Fruit fly (Drosophila melanogaster) whole organism, embryonic: Measurements from ENCODE around the gene Hydr2.

Source experiments
- CG14441 ChIP-seq: fragments of 200-800 bp; sonication (Bioruptor generic); IDR thresholded peaks from 2 replicates; pipeline ENCODE4 v1.3.6; 2022; ENCODE audit warnings: missing biosample characterization, missing genetic modification characterization
- CG17802 ChIP-seq: fragments of 200-800 bp; sonication (Bioruptor generic); optimal IDR thresholded peaks from 2 replicates; lab custom pipeline; 2018; ENCODE audit warnings: missing biosample characterization, mild to moderate bottlenecking, missing genetic modification characterization, moderate library complexity
- CG2712 ChIP-seq: fragments of 200-800 bp; optimal IDR thresholded peaks from 3 replicates; lab custom pipeline; 2019; ENCODE audit warnings: missing biosample characterization, mild to moderate bottlenecking, missing genetic modification characterization, moderate library complexity
- CG4404 ChIP-seq: fragments of 200-800 bp; sonication (Bioruptor generic); IDR thresholded peaks from 2 replicates; pipeline ENCODE4 v1.3.6; 2022; ENCODE audit warnings: missing biosample characterization, missing genetic modification characterization
- CG5180 ChIP-seq: fragments of 200-800 bp; sonication (Bioruptor generic); optimal IDR thresholded peaks from 3 replicates; lab custom pipeline; 2017; ENCODE audit warnings: missing biosample characterization, missing genetic modification characterization, mild to moderate bottlenecking, moderate library complexity, missing genetic modification reagents
- CG6854 ChIP-seq: fragments of 200-800 bp; sonication (Bioruptor generic); optimal IDR thresholded peaks from 3 replicates; lab custom pipeline; 2017; ENCODE audit warnings: missing biosample characterization, mild to moderate bottlenecking, missing genetic modification characterization
- NC2β ChIP-seq: fragments of 200-800 bp; sonication (Bioruptor generic); optimal IDR thresholded peaks from 2 replicates; lab custom pipeline; 2016; ENCODE audit warnings: missing biosample characterization, missing genetic modification characterization
- nerfin-1 ChIP-seq: fragments of 200-800 bp; sonication (Bioruptor generic); optimal IDR thresholded peaks from 3 replicates; lab custom pipeline; 2019; ENCODE audit warnings: missing biosample characterization, mild to moderate bottlenecking, missing genetic modification characterization, moderate library complexity
- oc ChIP-seq: fragments of 200-800 bp; sonication (Bioruptor generic); optimal IDR thresholded peaks from 2 replicates; lab custom pipeline; 2018; ENCODE audit warnings: missing biosample characterization, mild to moderate bottlenecking, missing genetic modification characterization, moderate library complexity
- pan ChIP-seq, 4 experiments: fragments of >200 bp in 3 of 4; fragments of 200-800 bp in 1 of 4; sonication (Bioruptor generic) in 1 of 4; optimal IDR thresholded peaks in 3 of 4; IDR thresholded peaks in 1 of 4; 2 replicates each; pipeline versions ENCODE4 v1.3.6 to Lab custom; 2017 to 2022; ENCODE audit warnings: missing biosample characterization in 2 of 4, missing genetic modification characterization in 2 of 4, mixed read lengths in 1 of 4

DNA sequence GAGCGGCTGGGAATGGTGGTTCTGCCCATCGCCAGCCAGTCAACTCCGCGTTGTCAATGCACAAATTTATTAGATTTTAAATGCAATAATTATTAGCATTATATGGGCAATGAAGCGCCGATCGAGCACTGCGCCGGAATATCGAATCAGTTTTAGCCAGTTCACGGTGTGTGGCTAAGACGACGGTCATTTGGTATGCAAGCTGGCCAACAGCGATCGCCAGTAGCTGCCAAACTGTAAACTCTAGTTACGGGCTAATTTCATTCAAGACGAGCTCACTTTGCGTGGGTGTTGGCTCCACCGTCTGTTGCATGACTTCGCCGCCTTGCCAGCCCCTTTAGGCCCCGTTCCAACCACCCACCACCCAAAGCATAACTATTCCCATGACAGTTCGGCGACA, 7.6 kb upstream of the Hydr2 start:
- TF ChIP-seq nerfin-1 (tag; lab: Kevin White, UChicago) (no peak), pan (optimal IDR thresholded peaks at IDR 0.05; lab: Kevin White, UChicago) (no peak), pan (GFP tag; optimal IDR thresholded peaks at IDR 0.05 in 1 of 2, IDR thresholded peaks at IDR 0.05 in 1 of 2) (no peak), CG4404 (GFP tag; lab: Robert Waterston, UW) (no peak), CG5180 (GFP tag; lab: Kevin White, UChicago) (no peak), CG17802 (tag; lab: Kevin White, UChicago) (no peak), CG6854 (GFP tag; lab: Kevin White, UChicago) (no peak), oc (tag; lab: Kevin White, UChicago) (no peak), CG14441 (no peak), NC2β (GFP tag; lab: Kevin White, UChicago) (no peak), CG2712 (tag; lab: Kevin White, UChicago) (no peak)
